Fruit fly (Drosophila melanogaster) whole organism, pupa: ENCODE results near the gene Rh6.

ENCODE experiments used
- CG17806 ChIP-seq: fragments of 200-800 bp; sonication (Bioruptor generic); optimal IDR thresholded peaks from 2 replicates; lab custom pipeline; 2018; ENCODE audit warnings: missing biosample characterization, mild to moderate bottlenecking, missing genetic modification characterization, moderate library complexity
- CG34367 ChIP-seq: fragments of 200-800 bp; sonication (Bioruptor generic); optimal IDR thresholded peaks from 2 replicates; lab custom pipeline; 2018; ENCODE audit warnings: missing biosample characterization, mild to moderate bottlenecking, missing genetic modification characterization
- CG9948 ChIP-seq: fragments of 200-800 bp; sonication (Bioruptor generic); optimal IDR thresholded peaks from 2 replicates; lab custom pipeline; 2018; ENCODE audit warnings: missing biosample characterization, mild to moderate bottlenecking, missing genetic modification characterization, moderate library complexity
- EcR ChIP-seq: fragments of 200-800 bp; sonication (Bioruptor generic); optimal IDR thresholded peaks from 3 replicates; lab custom pipeline; 2019; ENCODE audit warnings: missing biosample characterization, missing genetic modification characterization, mild to moderate bottlenecking, moderate library complexity, missing genetic modification reagents
- Snoo ChIP-seq: fragments of 200-800 bp; sonication (Bioruptor generic); optimal IDR thresholded peaks from 3 replicates; lab custom pipeline; 2017; ENCODE audit warnings: missing biosample characterization, mild to moderate bottlenecking, missing genetic modification characterization, inconsistent platforms

DNA sequence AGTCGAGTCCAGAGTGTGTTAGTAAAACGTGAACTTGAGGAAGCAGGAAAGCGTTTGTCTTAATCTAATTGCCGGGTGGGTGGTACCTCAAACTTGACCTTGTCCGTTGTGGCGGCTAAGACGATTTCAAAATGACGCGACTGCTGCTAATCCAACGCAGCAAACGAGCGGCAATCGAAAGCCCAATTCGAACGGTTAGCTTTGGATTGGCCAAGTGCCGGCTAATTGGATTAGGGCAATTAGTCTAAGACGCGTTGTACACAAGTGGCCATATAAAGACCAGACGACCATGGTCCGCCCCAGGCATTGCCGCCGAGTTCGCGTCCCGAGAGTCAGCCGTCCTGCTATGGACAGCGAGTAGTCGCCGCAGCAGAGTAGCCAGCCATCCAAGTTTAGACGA lies at the start of gene Rh6:
- TF ChIP-seq CG34367 (no peak), Snoo (tag; lab: Kevin White, UChicago) (no peak), CG9948 (no peak), EcR (GFP tag; lab: Kevin White, UChicago) (no peak), CG17806 (tag; lab: Kevin White, UChicago) (no peak)
